Worm (Caenorhabditis elegans) whole organism, L4 larva: ENCODE results near the gene W05H9.4.
A peak's percentile ranks its signal among the peaks of the same experiment; 100 is the strongest.

Experiments
- R02D3.7 ChIP-seq: fragments of 150-350 bp; sonication (generic microtip); optimal IDR thresholded peaks from 3 replicates; lab custom pipeline; 2014; ENCODE audit warnings: missing biosample characterization, missing genetic modification characterization
- T20F7.1 ChIP-seq: fragments of 200-800 bp; sonication (Bioruptor generic); optimal IDR thresholded peaks from 2 replicates; lab custom pipeline; 2018; ENCODE audit warnings: mild to moderate bottlenecking, missing genetic modification characterization, missing compliant biosample characterization
- T26A8.4 ChIP-seq: fragments of 200-800 bp; sonication (Bioruptor generic); IDR thresholded peaks from 2 replicates; pipeline ENCODE4 v1.3.6; 2022; ENCODE audit warnings: missing genetic modification characterization, missing compliant biosample characterization
- Y5F2A.4 ChIP-seq: fragments of 200-800 bp; sonication (Bioruptor generic); optimal IDR thresholded peaks from 2 replicates; lab custom pipeline; 2018; ENCODE audit warnings: mild to moderate bottlenecking, missing genetic modification characterization, missing compliant biosample characterization
- Y75B8A.6 ChIP-seq: fragments of 200-800 bp; sonication (Bioruptor generic); IDR thresholded peaks from 2 replicates; pipeline ENCODE4 v1.3.6; 2022; ENCODE audit warnings: missing genetic modification reagents, missing genetic modification characterization, missing compliant biosample characterization
- ZK546.5 ChIP-seq, 2 experiments: sonication (generic microtip); optimal IDR thresholded peaks; 2 replicates each; lab custom pipeline; 2017; ENCODE audit warnings: missing biosample characterization in 2 of 2, missing genetic modification characterization in 2 of 2
- aha-1 ChIP-seq: fragments of 150-350 bp; peaks from one replicate; lab custom pipeline; 2014; ENCODE audit warnings: missing biosample characterization, missing genetic modification characterization
- ama-1 ChIP-seq: fragments of 150-350 bp; optimal IDR thresholded peaks from 2 replicates; lab custom pipeline; 2014; ENCODE audit warnings: inconsistent platforms, mixed read lengths
- arid-1 ChIP-seq: fragments of 200-800 bp; sonication (Bioruptor generic); conservative IDR thresholded peaks from 2 replicates; pipeline ENCODE4 v1.3.6; 2022; ENCODE audit warnings: missing genetic modification reagents, missing genetic modification characterization, missing compliant biosample characterization
- ceh-20 ChIP-seq: fragments of 200-800 bp; sonication (Bioruptor generic); IDR thresholded peaks from 2 replicates; pipeline ENCODE4 v1.3.6; 2022; ENCODE audit warnings: missing genetic modification reagents, missing genetic modification characterization, missing compliant biosample characterization
- ceh-28 ChIP-seq: fragments of 150-350 bp; optimal IDR thresholded peaks from 2 replicates; lab custom pipeline; 2014; ENCODE audit warnings: missing biosample characterization, missing genetic modification reagents, missing genetic modification characterization
- ceh-44 ChIP-seq: fragments of 200-800 bp; sonication (Bioruptor generic); IDR thresholded peaks from 2 replicates; pipeline ENCODE4 v1.3.6; 2022; ENCODE audit warnings: missing genetic modification reagents, missing genetic modification characterization, missing compliant biosample characterization
- ces-1 ChIP-seq: fragments of 150-350 bp; sonication (generic microtip); optimal IDR thresholded peaks from 4 replicates; lab custom pipeline; 2014; ENCODE audit warnings: missing biosample characterization, missing genetic modification reagents, missing genetic modification characterization
- daf-16 ChIP-seq, 3 experiments: sonication (generic microtip); optimal IDR thresholded peaks; 2 replicates each; lab custom pipeline; 2016 to 2017; ENCODE audit warnings: missing genetic modification characterization in 3 of 3, missing genetic modification reagents in 3 of 3, mild to moderate bottlenecking in 2 of 3, missing compliant biosample characterization in 2 of 3, missing biosample characterization in 1 of 3, moderate library complexity in 1 of 3
- daf-19 ChIP-seq: fragments of 200-800 bp; sonication (Bioruptor generic); conservative IDR thresholded peaks from 2 replicates; pipeline ENCODE4 v1.3.6; 2022; ENCODE audit warnings: missing genetic modification characterization, missing compliant biosample characterization
- dmd-8 ChIP-seq: fragments of 200-800 bp; sonication (Bioruptor generic); IDR thresholded peaks from 2 replicates; pipeline ENCODE4 v1.3.6; 2022; ENCODE audit warnings: missing genetic modification characterization, missing compliant biosample characterization
- dmd-9 ChIP-seq: fragments of 200-800 bp; sonication (Bioruptor generic); IDR thresholded peaks from 2 replicates; pipeline ENCODE4 v1.3.6; 2022; ENCODE audit warnings: missing genetic modification reagents, missing genetic modification characterization, missing compliant biosample characterization
- dpl-1 ChIP-seq: fragments of 150-350 bp; optimal IDR thresholded peaks from 2 replicates; lab custom pipeline; 2014; ENCODE audit warnings: missing biosample characterization, missing genetic modification reagents, missing genetic modification characterization
- duxl-1 ChIP-seq: sonication (generic microtip); optimal IDR thresholded peaks from 2 replicates; lab custom pipeline; 2016; ENCODE audit warnings: mild to moderate bottlenecking, missing genetic modification characterization, moderate library complexity, missing compliant biosample characterization; ENCODE audit not compliant: poor library complexity
- egl-27 ChIP-seq: sonication (generic microtip); optimal IDR thresholded peaks from 3 replicates; lab custom pipeline; 2017; ENCODE audit warnings: missing biosample characterization, missing genetic modification reagents, missing genetic modification characterization
- egl-43 ChIP-seq: fragments of 200-800 bp; sonication (Bioruptor generic); IDR thresholded peaks from 2 replicates; pipeline ENCODE4 v1.3.6; 2022; ENCODE audit warnings: missing genetic modification reagents, missing genetic modification characterization, missing compliant biosample characterization
- hif-1 ChIP-seq, 2 experiments: sonication (generic microtip); optimal IDR thresholded peaks; 2 replicates each; lab custom pipeline; 2016 to 2017; ENCODE audit warnings: missing compliant biosample characterization in 2 of 2, missing genetic modification characterization in 2 of 2, missing genetic modification reagents in 2 of 2, missing genotype in 2 of 2, mild to moderate bottlenecking in 1 of 2
- hlh-30 ChIP-seq: sonication (generic microtip); optimal IDR thresholded peaks from 2 replicates; lab custom pipeline; 2017; ENCODE audit warnings: antibody characterized with exemption, mild to moderate bottlenecking, missing genetic modification characterization, missing compliant biosample characterization; ENCODE audit not compliant: insufficient read depth
- lim-7 ChIP-seq: fragments of 200-800 bp; sonication (Bioruptor generic); IDR thresholded peaks from 2 replicates; pipeline ENCODE4 v1.3.6; 2022; ENCODE audit warnings: missing genetic modification characterization, missing compliant biosample characterization
- lir-3 ChIP-seq: sonication (generic microtip); optimal IDR thresholded peaks from 2 replicates; lab custom pipeline; 2016; ENCODE audit warnings: mild to moderate bottlenecking, missing genetic modification characterization, missing compliant biosample characterization
- lsy-2 ChIP-seq, 2 experiments: fragments of 150-350 bp in 1 of 2; sonication (generic microtip) in 1 of 2; optimal IDR thresholded peaks; 2 replicates each; lab custom pipeline; 2014 to 2017; ENCODE audit warnings: missing biosample characterization in 2 of 2, missing genetic modification characterization in 2 of 2
- madf-9 ChIP-seq: fragments of 200-800 bp; sonication (Bioruptor generic); conservative IDR thresholded peaks from 2 replicates; pipeline ENCODE4 v1.3.6; 2022; ENCODE audit warnings: missing genetic modification reagents, missing genetic modification characterization, missing compliant biosample characterization
- mes-2 ChIP-seq: sonication (generic microtip); optimal IDR thresholded peaks from 2 replicates; lab custom pipeline; 2016; ENCODE audit warnings: missing genotype, mild to moderate bottlenecking, missing genetic modification characterization, missing compliant biosample characterization; ENCODE audit not compliant: poor library complexity, severe bottlenecking
- nhr-10 ChIP-seq: fragments of 150-350 bp; optimal IDR thresholded peaks from 2 replicates; lab custom pipeline; 2014; ENCODE audit warnings: missing biosample characterization, missing genetic modification characterization
- nhr-111 ChIP-seq: fragments of 200-800 bp; sonication (Bioruptor generic); optimal IDR thresholded peaks from 2 replicates; lab custom pipeline; 2018; ENCODE audit warnings: mild to moderate bottlenecking, missing genetic modification characterization, missing compliant biosample characterization
- nhr-25 ChIP-seq: sonication (generic microtip); optimal IDR thresholded peaks from 2 replicates; lab custom pipeline; 2017; ENCODE audit warnings: missing genetic modification characterization, mild to moderate bottlenecking, missing compliant biosample characterization, antibody characterized with exemption, moderate library complexity, borderline replicate concordance; ENCODE audit not compliant: insufficient read depth
- nhr-28 ChIP-seq: fragments of 150-350 bp; optimal IDR thresholded peaks from 2 replicates; lab custom pipeline; 2014; ENCODE audit warnings: missing biosample characterization, missing genetic modification characterization
- nhr-48 ChIP-seq: sonication (generic microtip); optimal IDR thresholded peaks from 2 replicates; lab custom pipeline; 2016; ENCODE audit warnings: mild to moderate bottlenecking, missing genetic modification characterization, missing compliant biosample characterization
- nhr-6 ChIP-seq: fragments of 150-350 bp; optimal IDR thresholded peaks from 2 replicates; lab custom pipeline; 2014; ENCODE audit warnings: missing biosample characterization, missing genetic modification characterization
- rbr-2 ChIP-seq: sonication (generic microtip); optimal IDR thresholded peaks from 2 replicates; lab custom pipeline; 2016; ENCODE audit warnings: missing genotype, missing genetic modification characterization, missing compliant biosample characterization
- tra-1 ChIP-seq: fragments of 200-800 bp; sonication (Bioruptor generic); IDR thresholded peaks from 2 replicates; pipeline ENCODE4 v1.3.6; 2022; ENCODE audit warnings: missing genetic modification reagents, missing genetic modification characterization, missing compliant biosample characterization
- unc-130 ChIP-seq: sonication (generic microtip); optimal IDR thresholded peaks from 2 replicates; lab custom pipeline; 2016; ENCODE audit warnings: missing genetic modification reagents, missing genetic modification characterization, missing compliant biosample characterization
- unc-62 ChIP-seq, 3 experiments: fragments of 150-350 bp in 1 of 3; sonication (generic microtip); optimal IDR thresholded peaks in 2 of 3; peaks in 1 of 3; 1 replicate in 1 of 3; 2 replicates in 2 of 3; lab custom pipeline; 2014 to 2017; ENCODE audit warnings: missing biosample characterization in 3 of 3, missing genetic modification characterization in 3 of 3, missing genetic modification reagents in 3 of 3, missing genotype in 1 of 3
- vab-7 ChIP-seq: fragments of 200-800 bp; sonication (Bioruptor generic); IDR thresholded peaks from 2 replicates; pipeline ENCODE4 v1.3.6; 2022; ENCODE audit warnings: missing genetic modification reagents, missing genetic modification characterization, missing compliant biosample characterization
- ztf-7 ChIP-seq: fragments of 150-350 bp; optimal IDR thresholded peaks from 2 replicates; lab custom pipeline; 2014; ENCODE audit warnings: missing biosample characterization, missing genetic modification characterization

Gene W05H9.4

DNA sequence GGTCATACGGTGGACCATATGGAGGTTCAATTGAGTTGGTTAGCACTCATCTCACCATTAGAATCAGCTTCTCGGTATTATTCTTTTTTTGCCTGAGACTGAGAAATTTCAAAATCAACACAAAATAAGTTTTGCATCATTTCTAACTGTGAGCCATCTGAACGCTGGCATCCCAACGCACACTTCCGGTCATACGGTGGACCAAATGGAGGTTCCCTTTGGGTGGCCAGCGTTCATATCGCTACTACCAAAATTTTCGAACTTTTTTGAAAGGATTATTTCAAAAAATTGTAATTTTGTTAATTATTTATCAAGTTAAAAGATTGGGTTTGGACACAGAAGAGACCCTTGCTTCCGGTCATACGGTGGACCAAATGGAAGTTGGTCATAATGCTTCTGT is 10.7 kb upstream of the W05H9.4 start:
- TF ChIP-seq daf-16 (GFP tag; optimal IDR thresholded peaks at IDR 0.05; lab: Kevin White, UChicago) (no peak), daf-16 (tag; optimal IDR thresholded peaks at IDR 0.05; lab: Kevin White, UChicago) (peak; percentile 53), dmd-9 (GFP tag; lab: Robert Waterston, UW) (no peak), aha-1 (tag; lab: Kevin White, UChicago) (peak; percentile 22), ces-1 (GFP tag; lab: Kevin White, UChicago) (no peak), unc-130 (no peak)
- TF ChIP-seq, all 104 proteins: peak for 2

- TF ChIP-seq Y75B8A.6 (GFP tag; lab: Robert Waterston, UW) (no peak), hif-1 (tag; optimal IDR thresholded peaks at IDR 0.05; lab: Kevin White, UChicago) (no peak), mes-2 (tag; lab: Kevin White, UChicago) (no peak), lsy-2 (tag; optimal IDR thresholded peaks at IDR 0.05; lab: Kevin White, UChicago) (no peak), ceh-20 (GFP tag; lab: Robert Waterston, UW) (no peak), nhr-111 (GFP tag; lab: Kevin White, UChicago) (no peak), nhr-25 (tag; lab: Kevin White, UChicago) (no peak), lir-3 (tag; lab: Kevin White, UChicago) (no peak), nhr-48 (no peak), T26A8.4 (GFP tag; lab: Robert Waterston, UW) (no peak), tra-1 (no peak), unc-62 (GFP tag; optimal IDR thresholded peaks at IDR 0.05 in 1 of 2; lab: Kevin White, UChicago) (peak in 1 of 2 experiments; percentile 59), unc-62 (tag; optimal IDR thresholded peaks at IDR 0.05; lab: Kevin White, UChicago) (no peak), nhr-28 (tag; lab: Kevin White, UChicago) (no peak), ZK546.5 (tag; optimal IDR thresholded peaks at IDR 0.05; lab: Kevin White, UChicago) (no peak), egl-43 (no peak), nhr-6 (peak; percentile 8), T20F7.1 (no peak), duxl-1 (tag; lab: Kevin White, UChicago) (no peak), madf-9 (GFP tag; lab: Robert Waterston, UW) (0 out of 2 replicates have a peak, but pooled peaks have one; percentile 18), arid-1 (GFP tag; lab: Robert Waterston, UW) (0 out of 2 replicates have a peak, but pooled peaks have one; percentile 18), hlh-30 (peak; percentile 4), nhr-10 (tag; lab: Kevin White, UChicago) (no peak), rbr-2 (tag; lab: Kevin White, UChicago) (no peak), lim-7 (GFP tag; lab: Robert Waterston, UW) (no peak), R02D3.7 (tag; lab: Kevin White, UChicago) (no peak), Y5F2A.4 (GFP tag; lab: Kevin White, UChicago) (no peak), vab-7 (GFP tag; lab: Robert Waterston, UW) (no peak), dpl-1 (GFP tag; lab: Kevin White, UChicago) (no peak), ceh-44 (no peak), ceh-28 (no peak), ama-1 (peak; percentile 57), daf-19 (no peak), ztf-7 (tag; lab: Kevin White, UChicago) (no peak), dmd-8 (no peak), egl-27 (tag; lab: Kevin White, UChicago) (no peak)
These were observed 10.3 kb upstream of the W05H9.4 start for ce11 chrX:6253160-6253559.
